Fruit fly (Drosophila melanogaster) Kc167 (cell line): ENCODE data around the gene CG13040.

Source experiments
- Myc ChIP-seq: fragments of >200 bp; optimal IDR thresholded peaks from 2 replicates; lab custom pipeline; 2017; ENCODE audit warnings: missing external identifiers
- h ChIP-seq: fragments of >200 bp; optimal IDR thresholded peaks from 3 replicates; lab custom pipeline; 2018; ENCODE audit warnings: missing external identifiers
- insv ChIP-seq: fragments of >200 bp; optimal IDR thresholded peaks from 3 replicates; lab custom pipeline; 2018; ENCODE audit warnings: missing external identifiers
- psq ChIP-seq: fragments of >200 bp; optimal IDR thresholded peaks from 2 replicates; lab custom pipeline; 2017; ENCODE audit warnings: missing external identifiers

DNA sequence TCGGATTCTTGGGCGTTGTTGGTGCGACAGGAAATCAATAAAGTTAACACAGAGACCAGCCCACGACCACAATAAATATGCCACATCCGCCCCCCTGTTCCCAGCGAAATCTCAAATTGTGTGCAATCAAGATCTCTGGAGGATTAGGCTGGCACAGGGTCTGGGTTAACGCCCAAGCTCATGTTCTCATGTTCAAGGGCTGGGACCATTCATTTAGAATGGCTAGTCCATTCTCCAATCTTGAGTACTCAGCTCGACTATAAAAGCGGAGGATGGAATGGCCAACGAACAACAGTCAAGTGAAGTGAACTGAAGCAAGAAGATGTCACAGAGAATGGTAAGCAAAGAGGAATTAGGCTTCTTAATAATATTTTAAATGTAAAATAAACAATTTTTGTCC lies 6.5 kb upstream of the CG13040 start, which contains the start of gene CG13056:
- TF ChIP-seq psq, result no peak
- TF ChIP-seq Myc (lab: Kevin White, UChicago), result no peak
- TF ChIP-seq h, result no peak
- TF ChIP-seq insv (lab: Kevin White, UChicago), result no peak
